Worm (Caenorhabditis elegans): ENCODE results near the gene edg-1.

DNA sequence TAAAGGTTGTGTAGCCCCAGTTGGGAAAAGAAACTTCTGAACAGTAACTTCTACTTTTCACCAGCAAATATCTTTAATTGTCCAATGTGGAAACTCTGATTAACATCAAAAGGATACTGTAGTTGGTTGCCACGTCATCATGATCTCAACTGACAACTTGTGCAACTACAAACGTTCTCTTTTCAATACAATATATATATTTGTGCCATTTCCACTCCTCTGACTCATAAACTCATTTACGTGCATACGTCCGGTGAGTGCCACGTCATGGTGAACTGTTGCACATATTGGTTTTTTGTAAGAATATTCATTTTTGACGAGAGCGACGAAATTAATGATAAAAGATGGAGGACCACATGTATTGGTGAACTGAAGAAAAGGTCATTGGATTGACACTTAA lies 12.8 kb upstream of the edg-1 start:
- TF ChIP-seq elt-1 (tag; optimal IDR thresholded peaks at IDR 0.05) = no peak
- no peak for TF ChIP-seq skn-1 (tag; optimal IDR thresholded peaks at IDR 0.05)
- TF ChIP-seq unc-62 (GFP tag; optimal IDR thresholded peaks at IDR 0.05) = no peak
- TF ChIP-seq elt-3 (tag; optimal IDR thresholded peaks at IDR 0.05) = no peak
- no peak for TF ChIP-seq nhr-23 (tag; optimal IDR thresholded peaks at IDR 0.05)
- no peak for TF ChIP-seq nhr-25 (tag; optimal IDR thresholded peaks at IDR 0.05)

Data from whole organism, L2 larva.